ENCODE assay signal across 1 fruit fly cellular context in genomic region chr3R:26121108-26121507, dm6.
TF ChIP-seq lines count a peak whose summit lies in the region.

No protein-coding gene starts in this region.

TF ChIP-seq in whole organism, embryonic, 481 proteins besides CTCF, POLR2A, EP300 and RAD21 (continued from another document):
- TF ChIP-seq CG32772 (GFP tag; IDR thresholded peaks at IDR 0.05; lab: Robert Waterston, UW) = no peak
- peak; percentile 11 for TF ChIP-seq ERR (GFP tag; optimal IDR thresholded peaks at IDR 0.05; lab: Kevin White, UChicago)
- peak; percentile 58 for TF ChIP-seq CoRest (tag; optimal IDR thresholded peaks at IDR 0.05; lab: Kevin White, UChicago)
- TF ChIP-seq CG7556 (GFP tag; optimal IDR thresholded peaks at IDR 0.05; lab: Kevin White, UChicago) = peak; percentile 43
- TF ChIP-seq CG10274 (GFP tag; optimal IDR thresholded peaks at IDR 0.05; lab: Kevin White, UChicago) = peak; percentile 25
- TF ChIP-seq zfh2 (GFP tag; optimal IDR thresholded peaks at IDR 0.05; lab: Kevin White, UChicago) = peak; percentile 47
- 0 out of 2 replicates have a peak, but pooled peaks have one; percentile 23 for TF ChIP-seq rib (GFP tag; IDR thresholded peaks at IDR 0.05; lab: Robert Waterston, UW)
- no peak for TF ChIP-seq ken (GFP tag; IDR thresholded peaks at IDR 0.05; lab: Robert Waterston, UW)
- TF ChIP-seq ewg (GFP tag; optimal IDR thresholded peaks at IDR 0.05; lab: Kevin White, UChicago) = no peak
- TF ChIP-seq CG18599 (GFP tag; optimal IDR thresholded peaks at IDR 0.05; lab: Kevin White, UChicago) = peak; percentile 74
- no peak for TF ChIP-seq ems (GFP tag; optimal IDR thresholded peaks at IDR 0.05; lab: Kevin White, UChicago)
- TF ChIP-seq crc (GFP tag; optimal IDR thresholded peaks at IDR 0.05; lab: Kevin White, UChicago) = no peak
- peak; percentile 4 for TF ChIP-seq Hmx (GFP tag; optimal IDR thresholded peaks at IDR 0.05; lab: Kevin White, UChicago)
